Fruit fly (Drosophila melanogaster): Measurements from ENCODE around the gene CG3386.
A peak's percentile ranks its signal among the peaks of the same experiment; 100 is the strongest.

Gene CG3386

DNA sequence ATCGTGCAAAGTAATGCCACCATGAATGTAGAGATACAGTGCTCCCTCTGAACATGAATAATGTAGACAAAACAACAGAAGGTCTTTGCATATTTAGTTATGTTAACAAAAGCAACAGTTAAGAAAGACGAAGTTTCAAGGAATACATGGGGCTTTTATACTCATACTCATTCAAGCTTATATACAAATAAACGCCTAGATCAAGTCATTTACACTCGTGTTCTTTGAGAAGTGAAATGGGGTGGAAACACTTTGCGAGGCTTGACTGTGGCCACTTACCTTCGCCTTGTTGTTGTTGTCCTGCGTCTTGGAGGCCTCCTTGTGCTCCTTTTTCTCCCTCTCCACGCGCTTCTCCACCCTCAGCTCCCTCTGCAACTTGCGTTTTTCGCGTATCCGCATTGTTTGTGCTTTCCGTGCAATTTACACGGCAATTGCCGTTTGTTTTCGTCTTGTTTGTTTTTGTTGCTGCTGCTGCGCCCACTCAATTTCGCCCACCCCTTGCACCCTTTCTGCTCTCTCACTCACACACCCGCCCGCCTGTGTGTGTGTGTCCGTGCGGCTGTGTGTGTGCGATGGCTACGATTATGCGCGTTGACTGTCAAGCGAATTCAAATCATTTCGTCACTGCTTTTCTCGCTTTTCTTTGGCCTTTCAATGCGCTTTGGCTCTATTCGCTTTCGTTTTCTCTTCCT is 2.6 kb upstream of the CG3386 start (continued):
- peak; percentile 31 for TF ChIP-seq CG2120 (GFP tag; optimal IDR thresholded peaks at IDR 0.05)
- TF ChIP-seq CG2678 (tag; optimal IDR thresholded peaks at IDR 0.05) = peak; percentile 17
- no peak for TF ChIP-seq Six4 (GFP tag; optimal IDR thresholded peaks at IDR 0.05)
- TF ChIP-seq gce (GFP tag; IDR thresholded peaks at IDR 0.05) = no peak
- TF ChIP-seq danr (GFP tag; IDR thresholded peaks at IDR 0.05) = no peak
- no peak for TF ChIP-seq CG6683 (GFP tag; optimal IDR thresholded peaks at IDR 0.05)
- no peak for TF ChIP-seq Atf6 (GFP tag; IDR thresholded peaks at IDR 0.05)
- TF ChIP-seq CG12219 (GFP tag; optimal IDR thresholded peaks at IDR 0.05) = no peak
- peak; percentile 90 for TF ChIP-seq sr (GFP tag; IDR thresholded peaks at IDR 0.05)
- TF ChIP-seq gfzf (GFP tag; optimal IDR thresholded peaks at IDR 0.05) = no peak
- no peak for TF ChIP-seq Taf1 (GFP tag; IDR thresholded peaks at IDR 0.05)
- TF ChIP-seq MTF-1 (GFP tag; optimal IDR thresholded peaks at IDR 0.05; ENCODE audit: borderline replicate concordance) = no peak
- no peak for TF ChIP-seq Bdp1 (GFP tag; optimal IDR thresholded peaks at IDR 0.05)
- no peak for TF ChIP-seq Atf3 (GFP tag; optimal IDR thresholded peaks at IDR 0.05)
- TF ChIP-seq slp2 (GFP tag; optimal IDR thresholded peaks at IDR 0.05) = no peak
- TF ChIP-seq NK7.1 (GFP tag; optimal IDR thresholded peaks at IDR 0.05) = no peak
- TF ChIP-seq CG8089 (GFP tag; optimal IDR thresholded peaks at IDR 0.05) = no peak
- TF ChIP-seq org-1 (GFP tag; optimal IDR thresholded peaks at IDR 0.05) = no peak
- peak; percentile 5 for TF ChIP-seq Myb (GFP tag; optimal IDR thresholded peaks at IDR 0.05)
- TF ChIP-seq Eip74EF (GFP tag; optimal IDR thresholded peaks at IDR 0.05) = no peak
- no peak for TF ChIP-seq p53 (GFP tag; optimal IDR thresholded peaks at IDR 0.05)
- no peak for TF ChIP-seq fd64A (GFP tag; optimal IDR thresholded peaks at IDR 0.05)
- TF ChIP-seq eve (GFP tag; optimal IDR thresholded peaks at IDR 0.05) = no peak
- TF ChIP-seq CG8281 (tag; optimal IDR thresholded peaks at IDR 0.05) = no peak
- TF ChIP-seq CG1602 (GFP tag; optimal IDR thresholded peaks at IDR 0.05) = no peak
- TF ChIP-seq ase (GFP tag; IDR thresholded peaks at IDR 0.05) = no peak
- no peak for TF ChIP-seq CG12942 (GFP tag; optimal IDR thresholded peaks at IDR 0.05)
- TF ChIP-seq Ptx1 (GFP tag; IDR thresholded peaks at IDR 0.05) = 0 out of 2 replicates have a peak, but pooled peaks have one; percentile 9
- peak; percentile 63 for TF ChIP-seq row (GFP tag; IDR thresholded peaks at IDR 0.05)
- TF ChIP-seq gcm2 (GFP tag; optimal IDR thresholded peaks at IDR 0.05) = no peak
- peak; percentile 88 for TF ChIP-seq CG8478 (optimal IDR thresholded peaks at IDR 0.05)
- TF ChIP-seq chn (GFP tag; optimal IDR thresholded peaks at IDR 0.05) = peak; percentile 19
- TF ChIP-seq CG31388 (GFP tag; optimal IDR thresholded peaks at IDR 0.05) = no peak
- no peak for TF ChIP-seq CG18619 (GFP tag; optimal IDR thresholded peaks at IDR 0.05)
- TF ChIP-seq prd (optimal IDR thresholded peaks at IDR 0.05) = no peak
- no peak for TF ChIP-seq prd (GFP tag; IDR thresholded peaks at IDR 0.05)
- TF ChIP-seq CG4424 (GFP tag; optimal IDR thresholded peaks at IDR 0.05) = no peak
- no peak for TF ChIP-seq CG34224 (GFP tag; IDR thresholded peaks at IDR 0.05; ENCODE audit: partially characterized antibody)
- no peak for TF ChIP-seq CG2199 (GFP tag; IDR thresholded peaks at IDR 0.05)
- no peak for TF ChIP-seq ranshi (GFP tag; IDR thresholded peaks at IDR 0.05)
- TF ChIP-seq Kr (GFP tag; optimal IDR thresholded peaks at IDR 0.05) = peak; percentile 43
- TF ChIP-seq CG13296 (GFP tag; optimal IDR thresholded peaks at IDR 0.05) = no peak
- no peak for TF ChIP-seq exex (tag; optimal IDR thresholded peaks at IDR 0.05)
- 0 out of 3 replicates have a peak, but pooled peaks have one; percentile 38 for TF ChIP-seq Doc3 (GFP tag; IDR thresholded peaks at IDR 0.05; ENCODE audit: partially characterized antibody)
- TF ChIP-seq bcd (GFP tag; optimal IDR thresholded peaks at IDR 0.05) = no peak
- TF ChIP-seq CG33213 (GFP tag; optimal IDR thresholded peaks at IDR 0.05) = no peak
- TF ChIP-seq fru (optimal IDR thresholded peaks at IDR 0.05) = no peak
- no peak for TF ChIP-seq HLH3B (GFP tag; IDR thresholded peaks at IDR 0.05)
- no peak for TF ChIP-seq CG2712 (tag; optimal IDR thresholded peaks at IDR 0.05)
- TF ChIP-seq CG11398 (GFP tag; optimal IDR thresholded peaks at IDR 0.05) = no peak
- no peak for TF ChIP-seq CG7987 (GFP tag; optimal IDR thresholded peaks at IDR 0.05)
- TF ChIP-seq BEAF-32 (GFP tag; optimal IDR thresholded peaks at IDR 0.05) = no peak
